Worm (Caenorhabditis elegans) whole organism, L3 larva: ENCODE results near the gene sptl-1.

Experiments
- R02D3.7 ChIP-seq: fragments of 150-350 bp; optimal IDR thresholded peaks from 2 replicates; lab custom pipeline; 2014; ENCODE audit warnings: missing biosample characterization, missing genetic modification characterization
- ZK546.5 ChIP-seq: sonication (generic microtip); optimal IDR thresholded peaks from 2 replicates; lab custom pipeline; 2017; ENCODE audit warnings: missing biosample characterization, missing genetic modification characterization
- aly-2 ChIP-seq: fragments of 150-350 bp; optimal IDR thresholded peaks from 2 replicates; lab custom pipeline; 2014; ENCODE audit warnings: missing biosample characterization, missing genetic modification characterization
- ama-1 ChIP-seq: fragments of 150-350 bp; optimal IDR thresholded peaks from 2 replicates; lab custom pipeline; 2018
- ceh-16 ChIP-seq: sonication (generic microtip); optimal IDR thresholded peaks from 2 replicates; lab custom pipeline; 2017; ENCODE audit warnings: missing biosample characterization, missing genetic modification characterization
- ceh-28 ChIP-seq: fragments of 150-350 bp; optimal IDR thresholded peaks from 2 replicates; lab custom pipeline; 2014; ENCODE audit warnings: missing biosample characterization, missing genetic modification reagents, missing genetic modification characterization
- ceh-82 ChIP-seq: fragments of 150-350 bp; optimal IDR thresholded peaks from 2 replicates; lab custom pipeline; 2014; ENCODE audit warnings: missing biosample characterization, missing genetic modification characterization
- ceh-9 ChIP-seq: sonication (generic microtip); optimal IDR thresholded peaks from 2 replicates; lab custom pipeline; 2018; ENCODE audit warnings: missing biosample characterization, missing genetic modification characterization
- egl-5 ChIP-seq: fragments of 150-350 bp; optimal IDR thresholded peaks from 2 replicates; lab custom pipeline; 2017; ENCODE audit warnings: missing biosample characterization, missing genetic modification reagents, missing genetic modification characterization, inconsistent platforms
- elt-1 ChIP-seq: fragments of 150-350 bp; optimal IDR thresholded peaks from 2 replicates; lab custom pipeline; 2014; ENCODE audit warnings: missing biosample characterization, missing genetic modification characterization
- elt-2 ChIP-seq: sonication (generic microtip); optimal IDR thresholded peaks from 2 replicates; lab custom pipeline; 2016; ENCODE audit warnings: missing genetic modification reagents, mild to moderate bottlenecking, missing genetic modification characterization, missing compliant biosample characterization
- elt-3 ChIP-seq, 3 experiments: fragments of 150-350 bp in 1 of 3; sonication (generic microtip) in 2 of 3; optimal IDR thresholded peaks; 2 replicates in 2 of 3; 4 replicates in 1 of 3; lab custom pipeline; 2014 to 2017; ENCODE audit warnings: missing biosample characterization in 3 of 3, missing genetic modification characterization in 3 of 3
- eor-1 ChIP-seq, 2 experiments: fragments of 150-350 bp; optimal IDR thresholded peaks; 2 replicates each; lab custom pipeline; 2014 to 2018; ENCODE audit warnings: missing biosample characterization in 2 of 2, missing genetic modification characterization in 2 of 2
- fkh-10 ChIP-seq: sonication (generic microtip); optimal IDR thresholded peaks from 2 replicates; lab custom pipeline; 2017; ENCODE audit warnings: missing biosample characterization, missing genetic modification reagents, missing genetic modification characterization
- fkh-2 ChIP-seq: fragments of 150-350 bp; optimal IDR thresholded peaks from 2 replicates; lab custom pipeline; 2014; ENCODE audit warnings: missing biosample characterization, missing genetic modification reagents, missing genetic modification characterization
- fos-1 ChIP-seq: fragments of 150-350 bp; optimal IDR thresholded peaks from 2 replicates; lab custom pipeline; 2014; ENCODE audit warnings: missing biosample characterization, missing genetic modification characterization
- hmg-11 ChIP-seq: sonication (generic microtip); optimal IDR thresholded peaks from 2 replicates; lab custom pipeline; 2016; ENCODE audit warnings: missing genetic modification characterization, missing compliant biosample characterization
- jun-1 ChIP-seq: fragments of 150-350 bp; optimal IDR thresholded peaks from 2 replicates; lab custom pipeline; 2014; ENCODE audit warnings: missing biosample characterization, missing genetic modification reagents, missing genetic modification characterization
- lin-15B ChIP-seq: fragments of 150-350 bp; optimal IDR thresholded peaks from 2 replicates; lab custom pipeline; 2014; ENCODE audit warnings: missing biosample characterization, missing genetic modification characterization
- lsy-12 ChIP-seq: sonication (generic microtip); optimal IDR thresholded peaks from 2 replicates; lab custom pipeline; 2016; ENCODE audit warnings: mild to moderate bottlenecking, missing genetic modification characterization, missing compliant biosample characterization
- mml-1 ChIP-seq: fragments of 150-350 bp; sonication (generic microtip); optimal IDR thresholded peaks from 3 replicates; lab custom pipeline; 2014; ENCODE audit warnings: missing biosample characterization, missing genetic modification characterization
- nfya-1 ChIP-seq: sonication (generic microtip); optimal IDR thresholded peaks from 2 replicates; lab custom pipeline; 2017; ENCODE audit warnings: missing genetic modification characterization, mild to moderate bottlenecking, missing compliant biosample characterization, antibody characterized with exemption, moderate library complexity; ENCODE audit not compliant: insufficient read depth
- nhr-11 ChIP-seq: fragments of 150-350 bp; optimal IDR thresholded peaks from 2 replicates; lab custom pipeline; 2014; ENCODE audit warnings: missing biosample characterization, missing genetic modification characterization
- nhr-12 ChIP-seq: fragments of 150-350 bp; optimal IDR thresholded peaks from 2 replicates; lab custom pipeline; 2014; ENCODE audit warnings: missing biosample characterization, missing genetic modification characterization
- nhr-23 ChIP-seq: fragments of 150-350 bp; optimal IDR thresholded peaks from 2 replicates; lab custom pipeline; 2014; ENCODE audit warnings: missing biosample characterization, missing genetic modification reagents, missing genetic modification characterization
- nhr-237 ChIP-seq: fragments of 150-350 bp; optimal IDR thresholded peaks from 2 replicates; lab custom pipeline; 2014; ENCODE audit warnings: missing biosample characterization, missing genetic modification characterization
- nhr-25 ChIP-seq: sonication (generic microtip); optimal IDR thresholded peaks from 2 replicates; lab custom pipeline; 2017; ENCODE audit warnings: missing biosample characterization, missing genetic modification characterization
- nhr-28 ChIP-seq: fragments of 150-350 bp; optimal IDR thresholded peaks from 2 replicates; lab custom pipeline; 2014; ENCODE audit warnings: missing biosample characterization, missing genetic modification characterization
- nhr-43 ChIP-seq: sonication (generic microtip); optimal IDR thresholded peaks from 2 replicates; lab custom pipeline; 2016; ENCODE audit warnings: mild to moderate bottlenecking, missing genetic modification characterization, missing compliant biosample characterization; ENCODE audit not compliant: poor library complexity, severe bottlenecking
- nhr-67 ChIP-seq: fragments of 150-350 bp; optimal IDR thresholded peaks from 2 replicates; lab custom pipeline; 2014; ENCODE audit warnings: missing biosample characterization, missing genetic modification characterization
- nhr-76 ChIP-seq: fragments of 150-350 bp; sonication (generic microtip); optimal IDR thresholded peaks from 5 replicates; lab custom pipeline; 2014; ENCODE audit warnings: missing biosample characterization, missing genetic modification characterization
- nhr-77 ChIP-seq: fragments of 150-350 bp; optimal IDR thresholded peaks from 2 replicates; lab custom pipeline; 2014; ENCODE audit warnings: missing biosample characterization, missing genetic modification characterization
- pha-4 ChIP-seq: fragments of 150-350 bp; optimal IDR thresholded peaks from 2 replicates; lab custom pipeline; 2014; ENCODE audit warnings: missing biosample characterization, missing genetic modification reagents, missing genetic modification characterization
- pqm-1 ChIP-seq: fragments of 150-350 bp; optimal IDR thresholded peaks from 2 replicates; lab custom pipeline; 2017; ENCODE audit warnings: missing biosample characterization, missing genetic modification characterization, inconsistent platforms
- sea-2 ChIP-seq: fragments of 150-350 bp; sonication (generic microtip); optimal IDR thresholded peaks from 4 replicates; lab custom pipeline; 2014; ENCODE audit warnings: missing biosample characterization, missing genetic modification reagents, missing genetic modification characterization
- skn-1 ChIP-seq: fragments of 150-350 bp; optimal IDR thresholded peaks from 2 replicates; lab custom pipeline; 2014; ENCODE audit warnings: missing biosample characterization, missing genetic modification characterization
- snpc-4 ChIP-seq: fragments of 150-350 bp; optimal IDR thresholded peaks from 2 replicates; lab custom pipeline; 2014; ENCODE audit warnings: missing biosample characterization, missing genetic modification characterization
- tbx-2 ChIP-seq: sonication (generic microtip); optimal IDR thresholded peaks from 2 replicates; lab custom pipeline; 2016; ENCODE audit warnings: mild to moderate bottlenecking, missing genetic modification characterization, missing compliant biosample characterization
- unc-39 ChIP-seq: sonication (generic microtip); optimal IDR thresholded peaks from 4 replicates; lab custom pipeline; 2017; ENCODE audit warnings: missing biosample characterization, missing genetic modification characterization
- ztf-11 ChIP-seq: fragments of 150-350 bp; optimal IDR thresholded peaks from 2 replicates; lab custom pipeline; 2014; ENCODE audit warnings: missing biosample characterization, missing genetic modification characterization

sptl-1 gene

DNA sequence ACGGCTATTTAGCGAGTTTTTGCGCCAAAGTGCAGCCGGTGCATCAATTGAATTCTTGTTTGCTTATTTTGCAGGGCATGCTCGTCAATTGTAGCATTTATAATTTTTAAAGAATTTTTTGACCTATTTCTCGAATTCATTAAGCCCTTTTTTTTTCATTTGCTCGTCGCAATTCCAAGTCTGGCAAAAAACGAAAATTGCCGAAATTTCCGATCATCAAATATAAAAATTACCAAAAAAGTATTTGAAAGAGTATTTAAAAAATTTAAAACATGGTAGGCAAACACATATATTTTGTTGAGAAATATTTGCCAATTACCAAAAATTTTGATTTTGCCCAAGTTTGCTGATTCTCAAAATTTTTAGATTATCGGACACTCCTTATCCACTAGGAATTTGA lies 32.7 kb downstream of the sptl-1 start, which contains the start of gene C50D2.6:
C50D2.6 (plus strand) TSS at position 301 of the 400 bp plus-strand sequence.
- TF ChIP-seq ceh-82 (tag; lab: Kevin White, UChicago) (no peak), fkh-2 (tag; lab: Kevin White, UChicago) (no peak), nhr-67 (tag; lab: Kevin White, UChicago) (no peak), aly-2 (tag; lab: Kevin White, UChicago) (no peak), nhr-23 (tag; lab: Kevin White, UChicago) (no peak), nfya-1 (no peak), jun-1 (tag; lab: Kevin White, UChicago) (no peak), R02D3.7 (tag; lab: Kevin White, UChicago) (no peak), elt-3 (tag; optimal IDR thresholded peaks at IDR 0.05; lab: Kevin White, UChicago) (no peak), unc-39 (tag; lab: Kevin White, UChicago) (no peak), fkh-10 (GFP tag; lab: Kevin White, UChicago) (no peak), nhr-237 (no peak), nhr-43 (no peak), elt-2 (no peak), skn-1 (tag; lab: Kevin White, UChicago) (no peak), nhr-12 (tag; lab: Kevin White, UChicago) (no peak), eor-1 (tag; optimal IDR thresholded peaks at IDR 0.05; lab: Kevin White, UChicago) (no peak), nhr-28 (tag; lab: Kevin White, UChicago) (no peak), elt-1 (tag; lab: Kevin White, UChicago) (no peak)

ce11 chrII:86794-87193 lies 35.3 kb downstream of the sptl-1 start:
- TF ChIP-seq skn-1 (tag; lab: Kevin White, UChicago) (no peak), pqm-1 (tag; lab: Kevin White, UChicago) (no peak), fkh-10 (GFP tag; lab: Kevin White, UChicago) (no peak), mml-1 (tag; lab: Kevin White, UChicago) (no peak), tbx-2 (tag; lab: Kevin White, UChicago) (no peak), hmg-11 (tag; lab: Kevin White, UChicago) (no peak), jun-1 (tag; lab: Kevin White, UChicago) (no peak), aly-2 (tag; lab: Kevin White, UChicago) (no peak), nhr-43 (no peak), nhr-25 (no peak), ZK546.5 (tag; lab: Kevin White, UChicago) (no peak), fos-1 (tag; lab: Kevin White, UChicago) (no peak), lsy-12 (tag; lab: Kevin White, UChicago) (no peak), sea-2 (no peak), R02D3.7 (tag; lab: Kevin White, UChicago) (no peak), pha-4 (tag; lab: Kevin White, UChicago) (no peak), snpc-4 (tag; lab: Kevin White, UChicago) (no peak)

DNA sequence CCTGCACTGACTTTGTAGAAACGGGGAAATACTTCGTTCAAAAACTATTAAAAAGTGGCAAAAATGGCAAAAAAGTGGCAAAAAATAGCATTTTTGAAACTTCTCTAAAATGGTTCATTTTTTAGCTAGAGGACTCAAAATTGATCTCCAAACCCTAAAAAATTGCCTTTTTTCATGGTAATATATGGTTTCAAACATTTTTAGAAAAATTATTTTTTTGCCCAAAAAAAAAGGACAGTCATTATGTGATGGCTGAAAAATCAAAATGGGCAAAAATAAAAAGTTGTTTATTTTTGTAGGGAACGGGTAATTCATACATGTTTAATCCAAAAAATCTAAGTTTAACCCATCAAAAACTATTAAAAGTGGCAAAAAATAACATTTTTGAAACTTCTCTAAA lies 36.5 kb downstream of the sptl-1 start:
- TF ChIP-seq hmg-11 (tag; lab: Kevin White, UChicago), result no peak
- no peak for TF ChIP-seq ama-1
- TF ChIP-seq fkh-10 (GFP tag; lab: Kevin White, UChicago), result no peak
- no peak for TF ChIP-seq eor-1 (tag; optimal IDR thresholded peaks at IDR 0.05; lab: Kevin White, UChicago)
- no peak for TF ChIP-seq ceh-16 (tag; lab: Kevin White, UChicago)
- TF ChIP-seq egl-5 (tag; lab: Kevin White, UChicago), result no peak
- TF ChIP-seq snpc-4 (tag; lab: Kevin White, UChicago), result no peak
- TF ChIP-seq pqm-1 (tag; lab: Kevin White, UChicago), result no peak
- TF ChIP-seq ceh-9, result no peak
- TF ChIP-seq aly-2 (tag; lab: Kevin White, UChicago), result no peak
- TF ChIP-seq sea-2, result no peak
- no peak for TF ChIP-seq ztf-11 (tag; lab: Kevin White, UChicago)
- no peak for TF ChIP-seq R02D3.7 (tag; lab: Kevin White, UChicago)
- TF ChIP-seq nhr-25, result no peak
- TF ChIP-seq nhr-11 (tag; lab: Kevin White, UChicago), result no peak
- no peak for TF ChIP-seq nfya-1
- no peak for TF ChIP-seq elt-1 (tag; lab: Kevin White, UChicago)
- TF ChIP-seq mml-1 (tag; lab: Kevin White, UChicago), result no peak
- no peak for TF ChIP-seq ceh-28

DNA sequence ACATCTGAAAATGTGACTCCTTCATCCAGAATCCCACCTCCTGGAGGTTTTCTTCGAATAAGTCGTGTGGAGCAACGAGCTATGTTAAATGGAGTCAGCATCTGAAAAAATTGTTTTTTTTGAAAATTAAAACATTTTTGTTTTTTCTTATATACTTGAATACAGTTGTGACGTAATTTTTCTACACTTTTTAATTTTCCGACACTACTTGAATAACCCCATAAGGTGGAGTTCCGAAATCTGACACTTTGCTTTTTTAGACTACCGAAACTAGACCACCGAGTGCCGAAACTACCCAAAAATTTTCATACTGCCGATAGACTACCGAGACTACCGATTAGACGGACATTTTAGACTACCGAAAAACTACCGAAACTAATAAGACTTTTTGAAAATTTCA lies 40.0 kb downstream of the sptl-1 start, which contains the start of gene mcat-1:
mcat-1 (minus strand) TSS at position 101 of the 400 bp plus-strand sequence.
- no peak for TF ChIP-seq pqm-1 (tag; lab: Kevin White, UChicago)
- TF ChIP-seq nhr-76 (tag; lab: Kevin White, UChicago), result no peak
- TF ChIP-seq nhr-77 (tag; lab: Kevin White, UChicago), result no peak
- no peak for TF ChIP-seq eor-1 (tag; optimal IDR thresholded peaks at IDR 0.05; lab: Kevin White, UChicago)
- TF ChIP-seq lin-15B, result no peak
